Fruit fly (Drosophila melanogaster) whole organism, embryonic: Measurements from ENCODE around the gene CG15461.
A peak's percentile ranks its signal among the peaks of the same experiment; 100 is the strongest.

Experiments used
- Ada2b ChIP-seq: fragments of 200-800 bp; sonication (Bioruptor generic); IDR thresholded peaks from 2 replicates; pipeline ENCODE4 v1.3.6; 2022; ENCODE audit warnings: missing biosample characterization, missing genetic modification characterization
- Atf-2 ChIP-seq: fragments of 200-800 bp; sonication (Bioruptor generic); optimal IDR thresholded peaks from 2 replicates; lab custom pipeline; 2016; ENCODE audit warnings: missing biosample characterization, missing genetic modification characterization
- Bgb ChIP-seq: fragments of 200-800 bp; sonication (Bioruptor generic); IDR thresholded peaks from 2 replicates; pipeline ENCODE4 v1.3.6; 2022; ENCODE audit warnings: missing biosample characterization, missing genetic modification characterization; ENCODE audit not compliant: partially characterized antibody
- CG11560 ChIP-seq: fragments of 200-800 bp; sonication (Bioruptor generic); IDR thresholded peaks from 3 replicates; pipeline ENCODE4 v1.3.6; 2022; ENCODE audit warnings: missing biosample characterization, missing genetic modification characterization
- CG11723 ChIP-seq: fragments of 200-800 bp; sonication (Bioruptor generic); optimal IDR thresholded peaks from 2 replicates; lab custom pipeline; 2017; ENCODE audit warnings: missing biosample characterization, mild to moderate bottlenecking, missing genetic modification characterization
- CG1233 ChIP-seq: fragments of 200-800 bp; sonication (Bioruptor generic); optimal IDR thresholded peaks from 4 replicates; lab custom pipeline; 2018; ENCODE audit warnings: missing biosample characterization, mild to moderate bottlenecking, missing genetic modification characterization
- CG14050 ChIP-seq: fragments of 200-800 bp; sonication (Bioruptor generic); IDR thresholded peaks from 3 replicates; pipeline ENCODE4 v1.3.6; 2022; ENCODE audit warnings: missing biosample characterization, missing genetic modification characterization
- CG15073 ChIP-seq: fragments of 200-800 bp; sonication (Bioruptor generic); optimal IDR thresholded peaks from 2 replicates; lab custom pipeline; 2016; ENCODE audit warnings: missing biosample characterization, missing genetic modification characterization
- CG1647 ChIP-seq: fragments of 200-800 bp; sonication (Bioruptor generic); optimal IDR thresholded peaks from 3 replicates; lab custom pipeline; 2016; ENCODE audit warnings: missing biosample characterization, missing genetic modification characterization
- CG17802 ChIP-seq: fragments of 200-800 bp; sonication (Bioruptor generic); optimal IDR thresholded peaks from 2 replicates; lab custom pipeline; 2018; ENCODE audit warnings: missing biosample characterization, mild to moderate bottlenecking, missing genetic modification characterization, moderate library complexity
- CG18619 ChIP-seq: fragments of 200-800 bp; sonication (Bioruptor generic); optimal IDR thresholded peaks from 3 replicates; lab custom pipeline; 2017; ENCODE audit warnings: missing biosample characterization, mild to moderate bottlenecking, missing genetic modification characterization
- CG2120 ChIP-seq: fragments of 200-800 bp; sonication (Bioruptor generic); optimal IDR thresholded peaks from 3 replicates; lab custom pipeline; 2016; ENCODE audit warnings: missing biosample characterization, missing genetic modification characterization
- CG30403 ChIP-seq: fragments of 200-800 bp; sonication (Bioruptor generic); optimal IDR thresholded peaks from 3 replicates; lab custom pipeline; 2016; ENCODE audit warnings: missing biosample characterization, missing genetic modification characterization
- CG3281 ChIP-seq: fragments of 200-800 bp; sonication (Bioruptor generic); optimal IDR thresholded peaks from 3 replicates; lab custom pipeline; 2017; ENCODE audit warnings: missing biosample characterization, mild to moderate bottlenecking, missing genetic modification characterization
- CG4617 ChIP-seq: fragments of 200-800 bp; sonication (Bioruptor generic); optimal IDR thresholded peaks from 3 replicates; lab custom pipeline; 2016; ENCODE audit warnings: missing biosample characterization, missing genetic modification characterization, borderline replicate concordance
- CG7839 ChIP-seq: fragments of 200-800 bp; sonication (Bioruptor generic); optimal IDR thresholded peaks from 3 replicates; lab custom pipeline; 2018; ENCODE audit warnings: missing biosample characterization, mild to moderate bottlenecking, missing genetic modification characterization, moderate library complexity
- CG8089 ChIP-seq: fragments of 200-800 bp; sonication (Bioruptor generic); optimal IDR thresholded peaks from 3 replicates; lab custom pipeline; 2016; ENCODE audit warnings: missing biosample characterization, missing genetic modification characterization
- CHES-1-like ChIP-seq: fragments of 200-800 bp; sonication (Bioruptor generic); optimal IDR thresholded peaks from 2 replicates; lab custom pipeline; 2016; ENCODE audit warnings: missing biosample characterization, missing genetic modification characterization
- Camta ChIP-seq: fragments of 200-800 bp; sonication (Bioruptor generic); optimal IDR thresholded peaks from 2 replicates; lab custom pipeline; 2016; ENCODE audit warnings: missing biosample characterization, missing genetic modification characterization
- D19B ChIP-seq: fragments of 200-800 bp; sonication (Bioruptor generic); optimal IDR thresholded peaks from 2 replicates; lab custom pipeline; 2017; ENCODE audit warnings: missing biosample characterization, mild to moderate bottlenecking, missing genetic modification characterization
- Doc2 ChIP-seq: fragments of 200-800 bp; sonication (Bioruptor generic); IDR thresholded peaks from 2 replicates; pipeline ENCODE4 v1.3.6; 2022; ENCODE audit warnings: missing biosample characterization, missing genetic modification characterization
- H15 ChIP-seq: fragments of 200-800 bp; sonication (Bioruptor generic); IDR thresholded peaks from 3 replicates; pipeline ENCODE4 v1.3.6; 2022; ENCODE audit warnings: missing biosample characterization, missing genetic modification characterization
- H2.0 ChIP-seq: fragments of 200-800 bp; sonication (Bioruptor generic); IDR thresholded peaks from 2 replicates; pipeline ENCODE4 v1.3.6; 2022; ENCODE audit warnings: missing biosample characterization, missing genetic modification characterization
- Kr ChIP-seq: fragments of 200-800 bp; sonication (Bioruptor generic); optimal IDR thresholded peaks from 2 replicates; lab custom pipeline; 2017; ENCODE audit warnings: missing biosample characterization, mild to moderate bottlenecking, missing genetic modification characterization
- MTF-1 ChIP-seq: fragments of 200-800 bp; sonication (Bioruptor generic); optimal IDR thresholded peaks from 2 replicates; lab custom pipeline; 2018; ENCODE audit warnings: missing biosample characterization, mild to moderate bottlenecking, missing genetic modification characterization, borderline replicate concordance
- Max ChIP-seq: fragments of 200-800 bp; sonication (Bioruptor generic); optimal IDR thresholded peaks from 2 replicates; lab custom pipeline; 2016; ENCODE audit warnings: missing biosample characterization, mild to moderate bottlenecking, missing genetic modification characterization
- Oaz ChIP-seq: fragments of 200-800 bp; sonication (Bioruptor generic); IDR thresholded peaks from 2 replicates; pipeline ENCODE4 v1.3.6; 2022; ENCODE audit warnings: missing biosample characterization, missing genetic modification characterization
- Sin3A ChIP-seq: fragments of >200 bp; optimal IDR thresholded peaks from 2 replicates; lab custom pipeline; 2018
- Sox100B ChIP-seq: fragments of 200-800 bp; sonication (Bioruptor generic); optimal IDR thresholded peaks from 3 replicates; lab custom pipeline; 2018; ENCODE audit warnings: missing biosample characterization, mild to moderate bottlenecking, missing genetic modification characterization
- Ssrp ChIP-seq: fragments of 200-800 bp; sonication (Bioruptor generic); optimal IDR thresholded peaks from 2 replicates; lab custom pipeline; 2018; ENCODE audit warnings: missing biosample characterization, mild to moderate bottlenecking, missing genetic modification characterization, moderate library complexity
- Taf1 ChIP-seq: fragments of 200-800 bp; sonication (Bioruptor generic); IDR thresholded peaks from 2 replicates; pipeline ENCODE4 v1.3.6; 2022; ENCODE audit warnings: missing biosample characterization, missing genetic modification characterization
- abd-A ChIP-seq: fragments of 200-800 bp; sonication (Bioruptor generic); optimal IDR thresholded peaks from 3 replicates; lab custom pipeline; 2019; ENCODE audit warnings: missing biosample characterization, mild to moderate bottlenecking, missing genetic modification characterization, moderate library complexity
- aop ChIP-seq: fragments of 200-800 bp; sonication (Bioruptor generic); IDR thresholded peaks from 2 replicates; pipeline ENCODE4 v1.3.6; 2022; ENCODE audit warnings: missing biosample characterization, missing genetic modification characterization
- bowl ChIP-seq: fragments of 200-800 bp; sonication (Bioruptor generic); IDR thresholded peaks from 2 replicates; pipeline ENCODE4 v1.3.6; 2022; ENCODE audit warnings: missing biosample characterization, missing genetic modification characterization
- chif ChIP-seq, 2 experiments: fragments of 200-800 bp; sonication (Bioruptor generic); optimal IDR thresholded peaks; 3 replicates each; lab custom pipeline; 2016; ENCODE audit warnings: missing biosample characterization in 2 of 2, missing genetic modification characterization in 2 of 2
- da ChIP-seq: fragments of 200-800 bp; sonication (Bioruptor generic); optimal IDR thresholded peaks from 2 replicates; lab custom pipeline; 2016; ENCODE audit warnings: missing biosample characterization, missing genetic modification characterization
- dan ChIP-seq: fragments of 200-800 bp; sonication (Bioruptor generic); IDR thresholded peaks from 2 replicates; pipeline ENCODE4 v1.3.6; 2022; ENCODE audit warnings: missing biosample characterization, missing genetic modification characterization
- dimm ChIP-seq: fragments of 200-800 bp; sonication (Bioruptor generic); IDR thresholded peaks from 2 replicates; pipeline ENCODE4 v1.3.6; 2022; ENCODE audit warnings: missing biosample characterization, missing genetic modification characterization
- fd3F ChIP-seq: fragments of 200-800 bp; sonication (Bioruptor generic); optimal IDR thresholded peaks from 2 replicates; lab custom pipeline; 2018; ENCODE audit warnings: missing biosample characterization, mild to moderate bottlenecking, missing genetic modification characterization, moderate library complexity
- fu2 ChIP-seq: fragments of 200-800 bp; sonication (Bioruptor generic); optimal IDR thresholded peaks from 2 replicates; lab custom pipeline; 2016; ENCODE audit warnings: missing biosample characterization, missing genetic modification characterization
- gem ChIP-seq: fragments of 200-800 bp; sonication (Bioruptor generic); optimal IDR thresholded peaks from 2 replicates; lab custom pipeline; 2019; ENCODE audit warnings: missing biosample characterization, mild to moderate bottlenecking, missing genetic modification characterization, moderate library complexity
- gsb-n ChIP-seq: fragments of 200-800 bp; sonication (Bioruptor generic); optimal IDR thresholded peaks from 3 replicates; lab custom pipeline; 2018; ENCODE audit warnings: missing biosample characterization, mild to moderate bottlenecking, missing genetic modification characterization
- mld ChIP-seq: fragments of 200-800 bp; sonication (Bioruptor generic); IDR thresholded peaks from 3 replicates; pipeline ENCODE4 v1.3.6; 2022; ENCODE audit warnings: missing biosample characterization, missing genetic modification characterization; ENCODE audit not compliant: partially characterized antibody
- org-1 ChIP-seq: fragments of 200-800 bp; sonication (Bioruptor generic); optimal IDR thresholded peaks from 2 replicates; lab custom pipeline; 2017; ENCODE audit warnings: missing biosample characterization, missing genetic modification characterization
- pum ChIP-seq: fragments of 200-800 bp; sonication (Bioruptor generic); optimal IDR thresholded peaks from 2 replicates; lab custom pipeline; 2016; ENCODE audit warnings: missing biosample characterization, missing genetic modification characterization
- schlank ChIP-seq: fragments of 200-800 bp; sonication (Bioruptor generic); optimal IDR thresholded peaks from 2 replicates; lab custom pipeline; 2018; ENCODE audit warnings: missing biosample characterization, mild to moderate bottlenecking, missing genetic modification characterization
- sd ChIP-seq: fragments of 200-800 bp; sonication (Bioruptor generic); optimal IDR thresholded peaks from 3 replicates; lab custom pipeline; 2018; ENCODE audit warnings: missing biosample characterization, mild to moderate bottlenecking, missing genetic modification characterization, moderate library complexity
- sob ChIP-seq: fragments of 200-800 bp; sonication (Bioruptor generic); IDR thresholded peaks from 2 replicates; pipeline ENCODE4 v1.3.6; 2022; ENCODE audit warnings: missing biosample characterization, missing genetic modification characterization
- stwl ChIP-seq: fragments of 200-800 bp; sonication (Bioruptor generic); optimal IDR thresholded peaks from 3 replicates; lab custom pipeline; 2018; ENCODE audit warnings: missing biosample characterization, mild to moderate bottlenecking, missing genetic modification characterization, moderate library complexity
- vfl ChIP-seq: fragments of 200-800 bp; sonication (Bioruptor generic); optimal IDR thresholded peaks from 2 replicates; lab custom pipeline; 2016; ENCODE audit warnings: missing biosample characterization, missing genetic modification characterization
- wdn ChIP-seq: fragments of 200-800 bp; sonication (Bioruptor generic); IDR thresholded peaks from 2 replicates; pipeline ENCODE4 v1.3.6; 2022; ENCODE audit warnings: missing biosample characterization, missing genetic modification characterization
- zfh2 ChIP-seq: fragments of 200-800 bp; sonication (Bioruptor generic); optimal IDR thresholded peaks from 2 replicates; lab custom pipeline; 2016; ENCODE audit warnings: missing biosample characterization, missing genetic modification characterization

Gene CG15461

dm6 chrX:20447865-20448584, 38.0 kb upstream of the CG15461 start (continued):
- TF ChIP-seq Ssrp (tag; lab: Kevin White, UChicago): no peak
- TF ChIP-seq vfl: no peak
- no peak for TF ChIP-seq Oaz (GFP tag; lab: Robert Waterston, UW)
- TF ChIP-seq Sox100B (GFP tag; lab: Kevin White, UChicago): no peak
- no peak for TF ChIP-seq CG11723 (GFP tag; lab: Kevin White, UChicago)
- TF ChIP-seq CG1233: no peak
- TF ChIP-seq Kr: no peak
- TF ChIP-seq fd3F (GFP tag; lab: Kevin White, UChicago): no peak
- TF ChIP-seq zfh2 (GFP tag; lab: Kevin White, UChicago): no peak
- no peak for TF ChIP-seq CG4617 (GFP tag; lab: Kevin White, UChicago)
- no peak for TF ChIP-seq fu2
- no peak for TF ChIP-seq D19B
- TF ChIP-seq CG18619 (GFP tag; lab: Kevin White, UChicago): peak; percentile 30
- no peak for TF ChIP-seq chif (GFP tag; optimal IDR thresholded peaks at IDR 0.05; lab: Kevin White, UChicago)
- no peak for TF ChIP-seq gsb-n
- no peak for TF ChIP-seq bowl (GFP tag; lab: Robert Waterston, UW)
- no peak for TF ChIP-seq Camta (GFP tag; lab: Kevin White, UChicago)
- TF ChIP-seq Bgb (GFP tag; lab: Robert Waterston, UW): no peak
- TF ChIP-seq stwl (tag; lab: Kevin White, UChicago): no peak
- no peak for TF ChIP-seq H2.0 (GFP tag; lab: Robert Waterston, UW)
- TF ChIP-seq sd (tag; lab: Kevin White, UChicago): no peak
- peak; percentile 37 for TF ChIP-seq gem (tag; lab: Kevin White, UChicago)
- TF ChIP-seq CG11560: no peak
- TF ChIP-seq CHES-1-like: no peak
- TF ChIP-seq abd-A (tag; lab: Kevin White, UChicago): peak; percentile 44
- TF ChIP-seq H15 (GFP tag; lab: Robert Waterston, UW): no peak
- TF ChIP-seq wdn (GFP tag; lab: Robert Waterston, UW): no peak
- no peak for TF ChIP-seq schlank (tag; lab: Kevin White, UChicago)
- no peak for TF ChIP-seq CG14050 (GFP tag; lab: Robert Waterston, UW)
- TF ChIP-seq CG7839: peak; percentile 40
- no peak for TF ChIP-seq pum
- no peak for TF ChIP-seq MTF-1
- no peak for TF ChIP-seq mld (GFP tag; lab: Robert Waterston, UW)
- TF ChIP-seq CG3281: peak; percentile 29
- TF ChIP-seq da (GFP tag; lab: Kevin White, UChicago): no peak
- no peak for TF ChIP-seq Taf1
- no peak for TF ChIP-seq Atf-2 (GFP tag; lab: Kevin White, UChicago)
- no peak for TF ChIP-seq Ada2b (GFP tag; lab: Robert Waterston, UW)
- no peak for TF ChIP-seq CG8089 (GFP tag; lab: Kevin White, UChicago)
- TF ChIP-seq Sin3A (lab: Kevin White, UChicago): no peak
- no peak for TF ChIP-seq Doc2
- no peak for TF ChIP-seq dimm (GFP tag; lab: Robert Waterston, UW)
- TF ChIP-seq CG2120 (GFP tag; lab: Kevin White, UChicago): peak; percentile 30
- TF ChIP-seq CG30403: no peak
- TF ChIP-seq CG1647 (GFP tag; lab: Kevin White, UChicago): no peak
- no peak for TF ChIP-seq dan
- no peak for TF ChIP-seq org-1 (GFP tag; lab: Kevin White, UChicago)
- no peak for TF ChIP-seq sob
- TF ChIP-seq Max (GFP tag; lab: Kevin White, UChicago): no peak
- TF ChIP-seq aop (GFP tag; lab: Robert Waterston, UW): no peak
- no peak for TF ChIP-seq CG17802
- TF ChIP-seq CG15073 (GFP tag; lab: Kevin White, UChicago): no peak
